Fruit fly (Drosophila melanogaster) whole organism, prepupa: Measurements from ENCODE around the gene ATPsyngamma.

Experiments used
- Blimp-1 ChIP-seq: fragments of 200-800 bp; sonication (Bioruptor generic); optimal IDR thresholded peaks from 3 replicates; lab custom pipeline; 2017; ENCODE audit warnings: missing biosample characterization, missing genetic modification characterization, mild to moderate bottlenecking, moderate library complexity, missing genetic modification reagents
- CG10631 ChIP-seq: fragments of 200-800 bp; sonication (Bioruptor generic); optimal IDR thresholded peaks from 2 replicates; lab custom pipeline; 2016; ENCODE audit warnings: missing biosample characterization, missing genetic modification characterization
- CG11294 ChIP-seq: fragments of 200-800 bp; sonication (Bioruptor generic); IDR thresholded peaks from 2 replicates; pipeline ENCODE4 v1.3.6; 2022; ENCODE audit warnings: missing biosample characterization, missing genetic modification characterization
- CG11762 ChIP-seq: fragments of 200-800 bp; sonication (Bioruptor generic); optimal IDR thresholded peaks from 3 replicates; lab custom pipeline; 2016; ENCODE audit warnings: missing biosample characterization, missing genetic modification characterization; ENCODE audit not compliant: insufficient read depth
- CG11902 ChIP-seq: fragments of 200-800 bp; sonication (Bioruptor generic); optimal IDR thresholded peaks from 3 replicates; lab custom pipeline; 2016; ENCODE audit warnings: missing biosample characterization, missing genetic modification characterization
- CG15336 ChIP-seq: fragments of 200-800 bp; sonication (Bioruptor generic); IDR thresholded peaks from 2 replicates; pipeline ENCODE4 v1.3.6; 2022; ENCODE audit warnings: missing biosample characterization, missing genetic modification characterization
- CG1621 ChIP-seq: fragments of 200-800 bp; sonication (Bioruptor generic); optimal IDR thresholded peaks from 3 replicates; lab custom pipeline; 2018; ENCODE audit warnings: missing biosample characterization, mild to moderate bottlenecking, missing genetic modification characterization
- CG16779 ChIP-seq: fragments of 200-800 bp; sonication (Bioruptor generic); optimal IDR thresholded peaks from 3 replicates; lab custom pipeline; 2017; ENCODE audit warnings: missing biosample characterization, mild to moderate bottlenecking, missing genetic modification characterization
- CG3032 ChIP-seq: fragments of 200-800 bp; optimal IDR thresholded peaks from 2 replicates; lab custom pipeline; 2019; ENCODE audit warnings: missing biosample characterization, mild to moderate bottlenecking, missing genetic modification characterization, moderate library complexity
- CG32006 ChIP-seq: fragments of 200-800 bp; sonication (Bioruptor generic); optimal IDR thresholded peaks from 3 replicates; lab custom pipeline; 2017; ENCODE audit warnings: missing biosample characterization, mild to moderate bottlenecking, missing genetic modification characterization
- CG34406 ChIP-seq: fragments of 200-800 bp; sonication (Bioruptor generic); optimal IDR thresholded peaks from 3 replicates; lab custom pipeline; 2016; ENCODE audit warnings: missing biosample characterization, missing genetic modification characterization
- CG3919 ChIP-seq: fragments of 200-800 bp; sonication (Bioruptor generic); optimal IDR thresholded peaks from 3 replicates; lab custom pipeline; 2016; ENCODE audit warnings: missing biosample characterization, missing genetic modification characterization
- CG4318 ChIP-seq: fragments of 200-800 bp; sonication (Bioruptor generic); optimal IDR thresholded peaks from 3 replicates; lab custom pipeline; 2017; ENCODE audit warnings: missing biosample characterization, mild to moderate bottlenecking, missing genetic modification characterization
- CG6163 ChIP-seq: fragments of 200-800 bp; sonication (Bioruptor generic); IDR thresholded peaks from 3 replicates; pipeline ENCODE4 v1.3.6; 2022; ENCODE audit warnings: missing biosample characterization, missing genetic modification characterization
- CG6276 ChIP-seq: fragments of 200-800 bp; sonication (Bioruptor generic); optimal IDR thresholded peaks from 2 replicates; lab custom pipeline; 2017; ENCODE audit warnings: missing biosample characterization, mild to moderate bottlenecking, missing genetic modification characterization
- CG6792 ChIP-seq: fragments of 200-800 bp; sonication (Bioruptor generic); optimal IDR thresholded peaks from 3 replicates; lab custom pipeline; 2016; ENCODE audit warnings: missing biosample characterization, missing genetic modification characterization
- CG6808 ChIP-seq: fragments of 200-800 bp; sonication (Bioruptor generic); optimal IDR thresholded peaks from 3 replicates; lab custom pipeline; 2017; ENCODE audit warnings: missing biosample characterization, missing genetic modification characterization, mild to moderate bottlenecking, moderate library complexity, missing genetic modification reagents
- CG6854 ChIP-seq: fragments of 200-800 bp; sonication (Bioruptor generic); optimal IDR thresholded peaks from 2 replicates; lab custom pipeline; 2017; ENCODE audit warnings: missing biosample characterization, mild to moderate bottlenecking, missing genetic modification characterization
- CG8119 ChIP-seq: fragments of 200-800 bp; sonication (Bioruptor generic); IDR thresholded peaks from 3 replicates; pipeline ENCODE4 v1.3.6; 2022; ENCODE audit warnings: missing biosample characterization, missing genetic modification characterization
- CG8319 ChIP-seq: fragments of 200-800 bp; sonication (Bioruptor generic); optimal IDR thresholded peaks from 3 replicates; lab custom pipeline; 2016; ENCODE audit warnings: missing biosample characterization, missing genetic modification characterization
- CG9139 ChIP-seq: fragments of 200-800 bp; sonication (Bioruptor generic); optimal IDR thresholded peaks from 3 replicates; lab custom pipeline; 2017; ENCODE audit warnings: missing biosample characterization, mild to moderate bottlenecking, missing genetic modification characterization
- Eip93F ChIP-seq: fragments of 200-800 bp; sonication (Bioruptor generic); optimal IDR thresholded peaks from 2 replicates; lab custom pipeline; 2016; ENCODE audit warnings: missing biosample characterization, mild to moderate bottlenecking, missing genetic modification characterization
- Ets21C ChIP-seq: fragments of 200-800 bp; sonication (Bioruptor generic); optimal IDR thresholded peaks from 3 replicates; lab custom pipeline; 2016; ENCODE audit warnings: missing biosample characterization, missing genetic modification characterization
- Ets96B ChIP-seq: fragments of 200-800 bp; optimal IDR thresholded peaks from 2 replicates; lab custom pipeline; 2019; ENCODE audit warnings: missing biosample characterization, mild to moderate bottlenecking, missing genetic modification characterization, moderate library complexity
- Gug ChIP-seq: fragments of 200-800 bp; sonication (Bioruptor generic); IDR thresholded peaks from 2 replicates; pipeline ENCODE4 v1.3.6; 2022; ENCODE audit warnings: missing biosample characterization, missing genetic modification characterization
- Hr38 ChIP-seq: sonication (Bioruptor generic); optimal IDR thresholded peaks from 2 replicates; lab custom pipeline; 2016; ENCODE audit warnings: missing biosample characterization, missing genetic modification characterization
- Hr39 ChIP-seq: fragments of 200-800 bp; sonication (Bioruptor generic); optimal IDR thresholded peaks from 2 replicates; lab custom pipeline; 2016; ENCODE audit warnings: missing biosample characterization, missing genetic modification characterization
- Hr4 ChIP-seq: fragments of 200-800 bp; sonication (Bioruptor generic); optimal IDR thresholded peaks from 3 replicates; lab custom pipeline; 2016; ENCODE audit warnings: missing biosample characterization, missing genetic modification characterization
- Met ChIP-seq: fragments of 200-800 bp; sonication (Bioruptor generic); optimal IDR thresholded peaks from 3 replicates; lab custom pipeline; 2016; ENCODE audit warnings: missing biosample characterization, missing genetic modification characterization
- OdsH ChIP-seq: fragments of 200-800 bp; sonication (Bioruptor generic); optimal IDR thresholded peaks from 3 replicates; lab custom pipeline; 2016; ENCODE audit warnings: missing biosample characterization, missing genetic modification characterization
- Smox ChIP-seq: fragments of 200-800 bp; sonication (Bioruptor generic); optimal IDR thresholded peaks from 3 replicates; lab custom pipeline; 2016; ENCODE audit warnings: missing biosample characterization, missing genetic modification characterization
- Sox102F ChIP-seq: fragments of 200-800 bp; sonication (Bioruptor generic); optimal IDR thresholded peaks from 2 replicates; lab custom pipeline; 2016; ENCODE audit warnings: missing biosample characterization, mild to moderate bottlenecking, missing genetic modification characterization
- Sox14 ChIP-seq: fragments of 200-800 bp; sonication (Bioruptor generic); optimal IDR thresholded peaks from 3 replicates; lab custom pipeline; 2016; ENCODE audit warnings: missing biosample characterization, missing genetic modification characterization
- Sox15 ChIP-seq: fragments of 200-800 bp; sonication (Bioruptor generic); optimal IDR thresholded peaks from 3 replicates; lab custom pipeline; 2016; ENCODE audit warnings: missing biosample characterization, missing genetic modification characterization
- achi ChIP-seq: fragments of 200-800 bp; sonication (Bioruptor generic); optimal IDR thresholded peaks from 3 replicates; lab custom pipeline; 2016; ENCODE audit warnings: missing biosample characterization, missing genetic modification characterization
- acj6 ChIP-seq: fragments of 200-800 bp; sonication (Bioruptor generic); optimal IDR thresholded peaks from 3 replicates; lab custom pipeline; 2016; ENCODE audit warnings: missing biosample characterization, missing genetic modification characterization
- dac ChIP-seq: fragments of 200-800 bp; sonication (Bioruptor generic); optimal IDR thresholded peaks from 2 replicates; lab custom pipeline; 2017; ENCODE audit warnings: missing biosample characterization, mild to moderate bottlenecking, missing genetic modification characterization
- dsx ChIP-seq: fragments of 200-800 bp; optimal IDR thresholded peaks from 3 replicates; lab custom pipeline; 2019; ENCODE audit warnings: missing biosample characterization, mild to moderate bottlenecking, missing genetic modification characterization, moderate library complexity; ENCODE audit not compliant: poor library complexity, severe bottlenecking
- esn ChIP-seq: fragments of 200-800 bp; sonication (Bioruptor generic); optimal IDR thresholded peaks from 2 replicates; lab custom pipeline; 2016; ENCODE audit warnings: missing biosample characterization, mild to moderate bottlenecking, missing genetic modification characterization, moderate library complexity
- fd59A ChIP-seq: fragments of 200-800 bp; sonication (Bioruptor generic); optimal IDR thresholded peaks from 2 replicates; lab custom pipeline; 2017; ENCODE audit warnings: missing biosample characterization, mild to moderate bottlenecking, missing genetic modification characterization, missing genetic modification reagents
- lz ChIP-seq: fragments of 200-800 bp; sonication (Bioruptor generic); optimal IDR thresholded peaks from 3 replicates; lab custom pipeline; 2016; ENCODE audit warnings: missing biosample characterization, missing genetic modification characterization
- pdm3 ChIP-seq: fragments of 200-800 bp; sonication (Bioruptor generic); optimal IDR thresholded peaks from 3 replicates; lab custom pipeline; 2016; ENCODE audit warnings: missing biosample characterization, missing genetic modification characterization
- salr ChIP-seq, 2 experiments: fragments of 200-800 bp; sonication (Bioruptor generic); optimal IDR thresholded peaks; 3 replicates each; lab custom pipeline; 2016 to 2018; ENCODE audit warnings: missing biosample characterization in 2 of 2, missing genetic modification characterization in 2 of 2, mild to moderate bottlenecking in 1 of 2
- spab ChIP-seq: fragments of 200-800 bp; sonication (Bioruptor generic); optimal IDR thresholded peaks from 2 replicates; lab custom pipeline; 2017; ENCODE audit warnings: missing biosample characterization, mild to moderate bottlenecking, missing genetic modification characterization, missing genetic modification reagents
- ss ChIP-seq, 2 experiments: fragments of 200-800 bp; sonication (Bioruptor generic); optimal IDR thresholded peaks; 2 replicates in 1 of 2; 3 replicates in 1 of 2; lab custom pipeline; 2017 to 2018; ENCODE audit warnings: mild to moderate bottlenecking in 2 of 2, missing biosample characterization in 2 of 2, missing genetic modification characterization in 2 of 2, moderate library complexity in 1 of 2
- svp ChIP-seq: fragments of 200-800 bp; sonication (Bioruptor generic); peaks from one replicate; lab custom pipeline; 2016; ENCODE audit warnings: missing biosample characterization, missing genetic modification characterization
- topi ChIP-seq: fragments of 200-800 bp; sonication (Bioruptor generic); optimal IDR thresholded peaks from 3 replicates; lab custom pipeline; 2016; ENCODE audit warnings: missing biosample characterization, missing genetic modification characterization
- vri ChIP-seq: fragments of 200-800 bp; sonication (Bioruptor generic); optimal IDR thresholded peaks from 3 replicates; lab custom pipeline; 2016; ENCODE audit warnings: missing biosample characterization, mild to moderate bottlenecking, missing genetic modification characterization

Gene ATPsyngamma

DNA sequence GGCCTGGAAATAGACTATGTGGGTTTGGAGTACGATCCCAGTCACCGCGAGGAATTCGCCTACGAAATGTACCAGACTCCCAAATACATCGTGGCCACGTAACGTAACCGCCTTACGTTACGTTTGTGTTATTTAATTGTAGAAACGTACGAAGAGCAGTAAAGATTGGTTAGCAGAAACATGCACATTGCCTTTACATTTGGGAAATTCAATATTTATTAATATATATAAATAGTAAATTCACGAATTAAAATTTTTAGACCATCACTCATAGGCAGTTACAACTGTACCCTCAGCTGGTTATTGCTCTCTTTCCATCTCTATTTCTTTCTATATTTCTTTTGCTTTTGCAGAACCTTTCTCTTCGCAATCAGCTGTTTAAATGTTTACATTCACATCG, 11.1 kb downstream of the ATPsyngamma start, which contains the start of gene Gnpnat (continued):
- no peak for TF ChIP-seq CG9139 (GFP tag; lab: Kevin White, UChicago)
- peak; percentile 44 for TF ChIP-seq Sox102F (GFP tag; lab: Kevin White, UChicago)
- peak; percentile 12 for TF ChIP-seq CG4318 (GFP tag; lab: Kevin White, UChicago)
- peak; percentile 69 for TF ChIP-seq esn (GFP tag; lab: Kevin White, UChicago)
- TF ChIP-seq dsx (GFP tag; lab: Kevin White, UChicago), result peak; percentile 43
- TF ChIP-seq CG3032, result peak; percentile 13
- TF ChIP-seq Sox15 (GFP tag; lab: Kevin White, UChicago), result no peak

DNA sequence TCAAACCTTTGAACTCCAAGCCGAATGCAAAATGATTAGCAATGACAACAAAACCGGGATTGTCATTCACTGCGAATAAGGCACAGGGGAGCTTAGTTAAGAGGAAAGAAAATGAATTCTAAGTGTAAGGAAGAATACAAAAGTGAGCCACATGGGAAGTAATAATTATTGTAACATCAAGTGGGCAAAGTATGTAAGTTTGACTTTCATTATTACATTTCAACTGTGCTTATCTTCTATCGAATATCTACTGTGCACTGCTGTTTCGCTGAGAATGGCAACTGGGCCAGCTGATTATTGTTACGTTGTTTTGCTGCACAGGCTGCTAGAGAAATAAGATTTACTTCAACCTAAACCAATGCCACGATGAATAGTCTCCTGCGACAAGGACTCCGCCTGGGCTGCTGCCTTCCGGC, 12.3 kb downstream of the ATPsyngamma start, which contains the start of the genes CG7601 and CIA30:
Gene CG7601, minus strand, starts transcription at position 68 of the 416 bp plus-strand sequence.
Gene CIA30, plus strand, starts transcription at position 288 of the 416 bp plus-strand sequence.
- TF ChIP-seq ss (GFP tag; optimal IDR thresholded peaks at IDR 0.05; lab: Kevin White, UChicago) (peak; percentile 96 to 98), CG16779 (tag; lab: Kevin White, UChicago) (peak; percentile 95), CG11762 (GFP tag; lab: Kevin White, UChicago) (peak; percentile 99), CG4318 (GFP tag; lab: Kevin White, UChicago) (peak; percentile 97), CG6163 (GFP tag; lab: Robert Waterston, UW) (peak; percentile 100), vri (peak; percentile 98), CG1621 (tag; lab: Kevin White, UChicago) (peak; percentile 98), CG3919 (GFP tag; lab: Kevin White, UChicago) (peak; percentile 99), CG6808 (GFP tag; lab: Kevin White, UChicago) (peak; percentile 98), Ets21C (GFP tag; lab: Kevin White, UChicago) (peak; percentile 99), CG8119 (peak; percentile 100), CG15336 (GFP tag; lab: Robert Waterston, UW) (peak; percentile 100), CG9139 (GFP tag; lab: Kevin White, UChicago) (peak; percentile 98), lz (GFP tag; lab: Kevin White, UChicago) (peak; percentile 99), Met (peak; percentile 99), CG8319 (GFP tag; lab: Kevin White, UChicago) (peak; percentile 99), salr (GFP tag; optimal IDR thresholded peaks at IDR 0.05; lab: Kevin White, UChicago) (peak; percentile 96 to 97), pdm3 (GFP tag; lab: Kevin White, UChicago) (peak; percentile 99), Gug (GFP tag; lab: Robert Waterston, UW) (peak; percentile 100), spab (GFP tag; lab: Kevin White, UChicago) (peak; percentile 99), Blimp-1 (peak; percentile 96), CG11902 (peak; percentile 100), CG34406 (GFP tag; lab: Kevin White, UChicago) (peak; percentile 98), CG11294 (GFP tag; lab: Robert Waterston, UW) (peak; percentile 100), Hr4 (GFP tag; lab: Kevin White, UChicago) (peak; percentile 99), CG3032 (peak; percentile 99), Smox (GFP tag; lab: Kevin White, UChicago) (peak; percentile 99), Eip93F (peak; percentile 95), CG6792 (GFP tag; lab: Kevin White, UChicago) (peak; percentile 99), acj6 (GFP tag; lab: Kevin White, UChicago) (peak; percentile 99), dac (GFP tag; lab: Kevin White, UChicago) (peak; percentile 98), achi (GFP tag; lab: Kevin White, UChicago) (peak; percentile 98), svp (GFP tag; lab: Kevin White, UChicago) (peak; percentile 100), CG32006 (GFP tag; lab: Kevin White, UChicago) (peak; percentile 98), Hr39 (peak; percentile 99), topi (peak; percentile 100), Sox102F (GFP tag; lab: Kevin White, UChicago) (peak; percentile 98), dsx (GFP tag; lab: Kevin White, UChicago) (peak; percentile 99), CG10631 (GFP tag; lab: Kevin White, UChicago) (peak; percentile 99), OdsH (GFP tag; lab: Kevin White, UChicago) (peak; percentile 99), Sox14 (peak; percentile 99), Ets96B (tag; lab: Kevin White, UChicago) (peak; percentile 98), Hr38 (peak; percentile 98), fd59A (GFP tag; lab: Kevin White, UChicago) (peak; percentile 98), CG6276 (GFP tag; lab: Kevin White, UChicago) (peak; percentile 98), esn (GFP tag; lab: Kevin White, UChicago) (peak; percentile 99), CG6854 (GFP tag; lab: Kevin White, UChicago) (peak; percentile 97)
